Worm (Caenorhabditis elegans): ENCODE measurements around the gene shn-1.

The shn-1 gene

ce11 chrII:11390865-11391264, at the start of gene shn-1:
shn-1 (minus strand) TSS chrII:11390965.
- TF ChIP-seq cog-1 (tag; optimal IDR thresholded peaks at IDR 0.05) = no peak
- no peak for TF ChIP-seq flt-1 (GFP tag; IDR thresholded peaks at IDR 0.05)
- no peak for TF ChIP-seq med-1 (GFP tag; optimal IDR thresholded peaks at IDR 0.05; ENCODE audit: insufficient read depth)
- TF ChIP-seq T22C8.4 (GFP tag; IDR thresholded peaks at IDR 0.05) = no peak
- TF ChIP-seq ztf-23 (GFP tag; IDR thresholded peaks at IDR 0.05) = no peak
- no peak for TF ChIP-seq klf-2 (GFP tag; conservative IDR thresholded peaks at IDR 0.05)
- TF ChIP-seq ztf-29 (GFP tag; IDR thresholded peaks at IDR 0.05) = no peak
- no peak for TF ChIP-seq ref-1 (GFP tag; conservative IDR thresholded peaks at IDR 0.05)

DNA sequence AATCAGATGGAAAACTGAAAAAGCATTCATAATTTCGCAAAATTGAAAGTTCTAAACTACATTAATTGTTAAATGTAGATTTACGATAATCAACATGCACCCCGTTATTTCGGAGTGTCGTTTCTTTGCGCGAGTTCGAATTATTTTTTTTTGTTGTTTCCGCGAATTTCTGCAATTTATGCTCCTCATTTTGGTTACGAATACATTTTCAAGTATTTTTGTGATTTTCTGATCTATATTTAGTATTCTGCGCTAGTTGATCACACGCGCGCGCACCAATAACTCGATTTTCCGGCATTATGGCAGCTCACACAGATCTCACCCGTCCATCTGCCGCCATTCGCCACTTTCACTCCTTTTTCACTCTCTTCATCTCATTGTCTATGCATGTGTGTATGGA, 49.5 kb upstream of the shn-1 start, which contains the start of gene VW02B12L.2:
VW02B12L.2 (minus strand) TSS at position 65 of the 400 bp plus-strand sequence.
- TF ChIP-seq cog-1 (tag; optimal IDR thresholded peaks at IDR 0.05) (peak; percentile 16), ztf-23 (GFP tag; IDR thresholded peaks at IDR 0.05) (no peak)

DNA sequence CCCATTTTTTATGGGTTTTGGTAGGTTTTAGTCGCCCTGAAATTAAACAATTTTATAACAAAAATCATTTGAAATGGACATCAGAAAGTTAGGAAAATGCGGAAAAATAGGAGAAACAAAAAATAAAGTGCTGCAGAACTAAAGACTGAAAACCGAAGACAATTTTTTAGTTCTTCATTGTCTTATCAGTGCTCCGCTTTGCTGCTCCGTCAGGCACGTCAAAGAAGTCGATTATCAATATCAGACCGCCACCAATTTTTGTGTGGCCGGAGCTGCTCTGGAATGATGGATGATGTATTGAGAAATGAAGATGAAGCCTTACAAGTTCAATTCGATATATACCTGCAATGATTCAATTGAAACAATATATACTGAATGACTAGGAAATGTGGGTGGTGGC, 47.7 kb upstream of the shn-1 start, which contains the start of gene vha-6:
vha-6 (minus strand) TSS at position 36 of the 400 bp plus-strand sequence.
- TF ChIP-seq ztf-23 (GFP tag; IDR thresholded peaks at IDR 0.05) (no peak), tab-1 (GFP tag; IDR thresholded peaks at IDR 0.05) (no peak), cog-1 (tag; optimal IDR thresholded peaks at IDR 0.05) (no peak), ref-1 (GFP tag; conservative IDR thresholded peaks at IDR 0.05) (no peak), klf-2 (GFP tag; conservative IDR thresholded peaks at IDR 0.05) (no peak), flt-1 (GFP tag; IDR thresholded peaks at IDR 0.05) (no peak), ztf-29 (GFP tag; IDR thresholded peaks at IDR 0.05) (no peak), med-1 (GFP tag; optimal IDR thresholded peaks at IDR 0.05; ENCODE audit: insufficient read depth) (no peak), T22C8.4 (GFP tag; IDR thresholded peaks at IDR 0.05) (no peak)

DNA sequence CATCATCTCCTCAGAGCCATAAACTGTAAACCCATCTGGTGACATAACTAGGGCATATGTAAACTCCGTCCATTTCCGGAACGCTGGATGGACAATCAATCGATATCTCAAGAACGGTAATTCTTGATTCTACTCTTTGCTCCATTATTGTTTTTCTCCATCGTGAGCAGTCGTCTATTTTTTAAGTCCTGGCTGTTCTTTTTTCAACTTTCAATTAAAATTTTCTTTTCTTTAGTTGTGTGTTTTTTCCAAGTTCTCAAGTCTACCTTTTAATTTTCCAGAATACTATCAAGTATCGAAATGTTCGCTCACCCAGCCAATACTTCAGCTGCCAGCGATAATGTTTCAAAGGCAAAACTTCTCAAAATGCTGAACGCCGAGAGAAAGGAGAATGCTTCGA, 43.2 kb upstream of the shn-1 start, which contains the start of gene C05D12.5:
C05D12.5 (plus strand) TSS at position 301 of the 400 bp plus-strand sequence.
- no peak for TF ChIP-seq tab-1 (GFP tag; IDR thresholded peaks at IDR 0.05)
- no peak for TF ChIP-seq flt-1 (GFP tag; IDR thresholded peaks at IDR 0.05)
- no peak for TF ChIP-seq klf-2 (GFP tag; conservative IDR thresholded peaks at IDR 0.05)

DNA sequence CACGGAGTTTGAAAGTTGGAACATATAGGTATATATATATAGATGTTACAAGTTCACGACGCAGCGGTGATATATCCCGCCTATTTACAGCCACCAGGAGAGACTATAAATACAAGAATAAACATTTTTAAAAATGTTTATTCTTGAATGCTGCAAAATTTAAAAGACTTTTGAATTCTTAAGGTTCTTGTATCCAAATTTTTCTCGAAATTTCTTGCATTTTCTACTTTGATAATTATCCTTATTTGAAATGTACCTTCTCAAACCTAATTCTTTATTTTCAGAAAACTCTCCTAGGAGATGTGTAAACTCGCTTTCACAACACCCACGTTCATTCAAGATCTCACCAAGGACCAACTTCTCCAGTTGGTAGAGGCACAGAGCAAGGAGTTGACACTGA, 40.8 kb upstream of the shn-1 start, which contains the start of gene C05D12.4:
C05D12.4 (plus strand) TSS at position 301 of the 400 bp plus-strand sequence.
- TF ChIP-seq T22C8.4 (GFP tag; IDR thresholded peaks at IDR 0.05) (no peak), ztf-29 (GFP tag; IDR thresholded peaks at IDR 0.05) (no peak), ref-1 (GFP tag; conservative IDR thresholded peaks at IDR 0.05) (no peak), tab-1 (GFP tag; IDR thresholded peaks at IDR 0.05) (no peak), ztf-23 (GFP tag; IDR thresholded peaks at IDR 0.05) (no peak), med-1 (GFP tag; optimal IDR thresholded peaks at IDR 0.05; ENCODE audit: insufficient read depth) (no peak), klf-2 (GFP tag; conservative IDR thresholded peaks at IDR 0.05) (no peak), cog-1 (tag; optimal IDR thresholded peaks at IDR 0.05) (no peak), flt-1 (GFP tag; IDR thresholded peaks at IDR 0.05) (no peak)

DNA sequence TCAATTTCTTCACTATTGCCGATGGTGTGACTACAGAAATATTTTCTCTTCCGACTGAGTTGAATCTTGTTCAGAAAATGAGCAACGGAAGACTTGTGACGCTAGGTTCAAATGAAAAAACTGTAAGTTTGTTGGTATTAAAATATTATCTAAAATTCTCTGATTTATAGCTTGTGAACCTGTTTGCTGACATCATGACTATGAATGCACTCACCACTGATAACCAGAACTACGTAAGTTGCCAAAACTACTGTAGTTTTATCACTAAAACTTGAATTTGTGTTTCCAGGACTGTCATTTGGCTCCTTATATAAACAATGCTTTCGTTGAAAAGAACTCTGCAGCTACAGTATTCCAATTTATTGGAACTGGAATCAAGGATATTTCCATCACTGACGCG, 37.8 kb upstream of the shn-1 start:
- TF ChIP-seq klf-2 (GFP tag; conservative IDR thresholded peaks at IDR 0.05) (no peak), T22C8.4 (GFP tag; IDR thresholded peaks at IDR 0.05) (no peak), tab-1 (GFP tag; IDR thresholded peaks at IDR 0.05) (no peak)

DNA sequence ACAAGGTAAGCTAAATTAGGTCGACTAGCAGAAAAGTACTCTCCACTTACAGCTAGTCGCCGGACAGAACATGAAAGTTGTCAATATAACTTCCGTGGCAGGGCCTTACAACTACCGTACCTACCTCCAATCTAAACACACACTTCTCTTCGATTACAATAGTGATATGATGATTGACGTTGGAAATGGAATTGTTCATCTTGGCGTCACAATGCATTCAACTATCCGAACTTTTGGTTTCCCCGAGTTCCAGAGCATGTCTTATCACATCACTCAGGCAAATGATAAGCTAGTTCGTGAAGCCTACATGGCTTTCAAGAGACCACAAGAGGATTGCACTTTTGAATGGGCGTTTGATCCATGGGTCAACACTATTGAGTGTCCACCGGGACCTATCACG, 36.6 kb upstream of the shn-1 start:
- TF ChIP-seq med-1 (GFP tag; optimal IDR thresholded peaks at IDR 0.05; ENCODE audit: insufficient read depth) = no peak
- TF ChIP-seq cog-1 (tag; optimal IDR thresholded peaks at IDR 0.05) = no peak
- TF ChIP-seq ztf-23 (GFP tag; IDR thresholded peaks at IDR 0.05) = no peak

- TF ChIP-seq klf-2 (GFP tag; conservative IDR thresholded peaks at IDR 0.05) (no peak), tab-1 (GFP tag; IDR thresholded peaks at IDR 0.05) (no peak), flt-1 (GFP tag; IDR thresholded peaks at IDR 0.05) (no peak), cog-1 (tag; optimal IDR thresholded peaks at IDR 0.05) (no peak), med-1 (GFP tag; optimal IDR thresholded peaks at IDR 0.05; ENCODE audit: insufficient read depth) (no peak)
Observed at ce11 chrII:11424579-11425316, 34.0 kb upstream of the shn-1 start, which contains the start of gene C05D12.3. C05D12.3 (plus strand) TSS chrII:11425266.

- TF ChIP-seq cog-1 (tag; optimal IDR thresholded peaks at IDR 0.05) (no peak), ref-1 (GFP tag; conservative IDR thresholded peaks at IDR 0.05) (no peak), flt-1 (GFP tag; IDR thresholded peaks at IDR 0.05) (no peak), T22C8.4 (GFP tag; IDR thresholded peaks at IDR 0.05) (no peak), ztf-29 (GFP tag; IDR thresholded peaks at IDR 0.05) (no peak), ztf-23 (GFP tag; IDR thresholded peaks at IDR 0.05) (no peak), klf-2 (GFP tag; conservative IDR thresholded peaks at IDR 0.05) (no peak), med-1 (GFP tag; optimal IDR thresholded peaks at IDR 0.05; ENCODE audit: insufficient read depth) (no peak)
Observed at ce11 chrII:11424032-11424431, 33.3 kb upstream of the shn-1 start.

DNA sequence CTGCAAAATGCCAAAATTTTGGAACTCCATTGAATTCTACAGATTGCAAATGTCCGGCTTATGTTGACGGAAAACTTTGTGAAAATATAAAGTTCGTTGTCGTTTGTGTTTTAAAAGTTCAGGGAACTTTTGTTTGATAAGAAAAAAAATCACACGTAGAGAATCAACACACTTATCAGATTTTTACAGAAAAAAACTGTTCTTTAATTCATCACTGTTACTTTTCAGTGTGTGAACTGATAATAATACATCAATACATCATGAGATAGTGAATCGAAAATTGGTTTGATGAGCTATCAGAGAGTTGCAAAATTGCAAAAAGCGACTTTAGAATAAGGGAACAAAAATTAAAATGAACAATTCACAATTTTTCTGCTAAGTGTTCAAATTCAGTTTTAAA, 27.7 kb upstream of the shn-1 start:
- TF ChIP-seq med-1 (GFP tag; optimal IDR thresholded peaks at IDR 0.05; ENCODE audit: insufficient read depth) (no peak), ztf-29 (GFP tag; IDR thresholded peaks at IDR 0.05) (no peak), flt-1 (GFP tag; IDR thresholded peaks at IDR 0.05) (no peak), ref-1 (GFP tag; conservative IDR thresholded peaks at IDR 0.05) (no peak), T22C8.4 (GFP tag; IDR thresholded peaks at IDR 0.05) (no peak), klf-2 (GFP tag; conservative IDR thresholded peaks at IDR 0.05) (no peak), tab-1 (GFP tag; IDR thresholded peaks at IDR 0.05) (no peak), cog-1 (tag; optimal IDR thresholded peaks at IDR 0.05) (no peak), ztf-23 (GFP tag; IDR thresholded peaks at IDR 0.05) (no peak)

Measured in whole organism, midembryonic.